Worm (Caenorhabditis elegans) whole organism, midembryonic: Measurements from ENCODE around the gene C18F10.2.

Source experiments
- cog-1 ChIP-seq: sonication (generic microtip); optimal IDR thresholded peaks from 2 replicates; lab custom pipeline; 2016; ENCODE audit warnings: missing genetic modification characterization, missing compliant biosample characterization
- klf-2 ChIP-seq: fragments of 200-800 bp; sonication (Bioruptor generic); conservative IDR thresholded peaks from 2 replicates; pipeline ENCODE4 v1.3.6; 2022; ENCODE audit warnings: missing genetic modification reagents, missing genetic modification characterization, missing compliant biosample characterization
- med-1 ChIP-seq: sonication (generic microtip); optimal IDR thresholded peaks from 2 replicates; lab custom pipeline; 2017; ENCODE audit warnings: missing genetic modification characterization, mild to moderate bottlenecking, missing compliant biosample characterization, antibody characterized with exemption, missing genetic modification reagents; ENCODE audit not compliant: insufficient read depth
- ztf-29 ChIP-seq: fragments of 200-800 bp; sonication (Bioruptor generic); IDR thresholded peaks from 2 replicates; pipeline ENCODE4 v1.3.6; 2022; ENCODE audit warnings: missing genetic modification reagents, missing genetic modification characterization, missing compliant biosample characterization

ce11 chrIII:6295972-6296700 lies 23.2 kb downstream of the C18F10.2 start, which contains the start of gene F47D12.7:
- TF ChIP-seq cog-1 (tag; lab: Kevin White, UChicago) (no peak), ztf-29 (GFP tag; lab: Robert Waterston, UW) (no peak), klf-2 (GFP tag; lab: Robert Waterston, UW) (no peak), med-1 (GFP tag; lab: Kevin White, UChicago) (no peak)
